Worm (Caenorhabditis elegans) whole organism, young adult: Measurements from ENCODE around the gene dao-6.

Experiments used
- C06A6.2 ChIP-seq: fragments of 200-800 bp; sonication (Bioruptor generic); conservative IDR thresholded peaks from 2 replicates; pipeline ENCODE4 v1.3.6; 2022; ENCODE audit warnings: missing genetic modification characterization, missing compliant biosample characterization
- F23B12.7 ChIP-seq: sonication (generic microtip); optimal IDR thresholded peaks from 2 replicates; lab custom pipeline; 2017; ENCODE audit warnings: missing genetic modification characterization, mild to moderate bottlenecking, missing compliant biosample characterization, antibody characterized with exemption, moderate library complexity; ENCODE audit not compliant: insufficient read depth
- F33H1.4 ChIP-seq: fragments of 200-800 bp; sonication (Bioruptor generic); IDR thresholded peaks from 2 replicates; pipeline ENCODE4 v1.3.6; 2022; ENCODE audit warnings: missing genetic modification reagents, missing genetic modification characterization, missing compliant biosample characterization
- F37B4.10 ChIP-seq: fragments of 200-800 bp; sonication (Bioruptor generic); IDR thresholded peaks from 2 replicates; pipeline ENCODE4 v1.3.6; 2022; ENCODE audit warnings: missing genetic modification characterization, missing compliant biosample characterization
- F55B11.4 ChIP-seq: sonication (generic microtip); optimal IDR thresholded peaks from 2 replicates; lab custom pipeline; 2016; ENCODE audit warnings: missing compliant biosample characterization, missing genetic modification characterization, borderline replicate concordance; ENCODE audit not compliant: insufficient read depth
- F57C9.4 ChIP-seq: sonication (generic microtip); optimal IDR thresholded peaks from 2 replicates; lab custom pipeline; 2017; ENCODE audit warnings: mild to moderate bottlenecking, missing genetic modification characterization, missing compliant biosample characterization
- T07F8.4 ChIP-seq: sonication (generic microtip); optimal IDR thresholded peaks from 2 replicates; lab custom pipeline; 2016; ENCODE audit warnings: mild to moderate bottlenecking, missing genetic modification characterization, moderate library complexity, missing compliant biosample characterization
- Y56A3A.18 ChIP-seq: fragments of 200-800 bp; sonication (Bioruptor generic); IDR thresholded peaks from 2 replicates; pipeline ENCODE4 v1.3.6; 2022; ENCODE audit warnings: missing genetic modification reagents, missing genetic modification characterization, missing compliant biosample characterization
- Y79H2A.3 ChIP-seq: fragments of 200-800 bp; sonication (Bioruptor generic); conservative IDR thresholded peaks from 2 replicates; pipeline ENCODE4 v1.3.6; 2022; ENCODE audit warnings: missing genetic modification reagents, missing genetic modification characterization, missing compliant biosample characterization
- Y95B8A.8 ChIP-seq: fragments of 200-800 bp; sonication (Bioruptor generic); IDR thresholded peaks from 2 replicates; pipeline ENCODE4 v1.3.6; 2022; ENCODE audit warnings: missing genetic modification reagents, missing genetic modification characterization, missing compliant biosample characterization
- akir-1 ChIP-seq: fragments of 200-800 bp; sonication (Bioruptor generic); optimal IDR thresholded peaks from 2 replicates; lab custom pipeline; 2018; ENCODE audit warnings: mild to moderate bottlenecking, missing genetic modification characterization, moderate library complexity, missing compliant biosample characterization
- ama-1 ChIP-seq, 3 experiments: fragments of 150-350 bp in 1 of 3; sonication (generic microtip) in 2 of 3; optimal IDR thresholded peaks; 2 replicates each; lab custom pipeline; 2014 to 2018; ENCODE audit warnings: missing biosample characterization in 2 of 3, missing genetic modification characterization in 2 of 3, missing genetic modification reagents in 2 of 3
- aptf-2 ChIP-seq: fragments of 200-800 bp; sonication (Bioruptor generic); conservative IDR thresholded peaks from 2 replicates; pipeline ENCODE4 v1.3.6; 2022; ENCODE audit warnings: missing genetic modification reagents, missing genetic modification characterization, missing compliant biosample characterization
- aptf-3 ChIP-seq: fragments of 200-800 bp; sonication (Bioruptor generic); IDR thresholded peaks from 2 replicates; pipeline ENCODE4 v1.3.6; 2022; ENCODE audit warnings: missing genetic modification characterization, missing compliant biosample characterization
- atf-7 ChIP-seq: sonication (generic microtip); optimal IDR thresholded peaks from 2 replicates; lab custom pipeline; 2017; ENCODE audit warnings: mild to moderate bottlenecking, missing genetic modification characterization, missing compliant biosample characterization
- athp-1 ChIP-seq: sonication (generic microtip); optimal IDR thresholded peaks from 2 replicates; lab custom pipeline; 2017; ENCODE audit warnings: mild to moderate bottlenecking, missing genetic modification characterization, missing compliant biosample characterization
- ceh-27 ChIP-seq: fragments of 200-800 bp; sonication (Bioruptor generic); optimal IDR thresholded peaks from 2 replicates; lab custom pipeline; 2018; ENCODE audit warnings: mild to moderate bottlenecking, missing genetic modification characterization, moderate library complexity, missing compliant biosample characterization
- ceh-40 ChIP-seq: fragments of 200-800 bp; sonication (Bioruptor generic); IDR thresholded peaks from 2 replicates; pipeline ENCODE4 v1.3.6; 2022; ENCODE audit warnings: missing genetic modification characterization, missing compliant biosample characterization
- ceh-91 ChIP-seq: fragments of 200-800 bp; sonication (Bioruptor generic); IDR thresholded peaks from 2 replicates; pipeline ENCODE4 v1.3.6; 2022; ENCODE audit warnings: missing genetic modification reagents, missing genetic modification characterization, missing compliant biosample characterization
- dpff-1 ChIP-seq: sonication (generic microtip); optimal IDR thresholded peaks from 2 replicates; lab custom pipeline; 2017; ENCODE audit warnings: mild to moderate bottlenecking, missing genetic modification characterization, missing compliant biosample characterization
- egl-44 ChIP-seq: fragments of 200-800 bp; sonication (Bioruptor generic); IDR thresholded peaks from 2 replicates; pipeline ENCODE4 v1.3.6; 2022; ENCODE audit warnings: missing genetic modification reagents, missing genetic modification characterization, missing compliant biosample characterization
- gei-17 ChIP-seq: fragments of 200-800 bp; sonication (Bioruptor generic); optimal IDR thresholded peaks from 2 replicates; lab custom pipeline; 2018; ENCODE audit warnings: mild to moderate bottlenecking, missing genetic modification characterization, missing compliant biosample characterization
- hlh-26 ChIP-seq: fragments of 200-800 bp; sonication (Bioruptor generic); conservative IDR thresholded peaks from 2 replicates; pipeline ENCODE4 v1.3.6; 2022; ENCODE audit warnings: missing genetic modification reagents, missing genetic modification characterization, missing compliant biosample characterization
- hmg-1.2 ChIP-seq: fragments of 200-800 bp; sonication (Bioruptor generic); IDR thresholded peaks from 2 replicates; pipeline ENCODE4 v1.3.6; 2022; ENCODE audit warnings: missing genetic modification reagents, missing genetic modification characterization, missing compliant biosample characterization
- hsf-1 ChIP-seq: fragments of 200-800 bp; sonication (Bioruptor generic); IDR thresholded peaks from 2 replicates; pipeline ENCODE4 v1.3.6; 2022; ENCODE audit warnings: missing genetic modification reagents, missing genetic modification characterization, missing compliant biosample characterization
- let-607 ChIP-seq, 2 experiments: fragments of 200-800 bp in 1 of 2; sonication (Bioruptor generic) in 1 of 2; sonication (generic microtip) in 1 of 2; optimal IDR thresholded peaks; 2 replicates each; lab custom pipeline; 2016 to 2018; ENCODE audit warnings: mild to moderate bottlenecking in 2 of 2, missing compliant biosample characterization in 2 of 2, missing genetic modification characterization in 2 of 2, moderate library complexity in 2 of 2, missing genotype in 1 of 2
- lin-35 ChIP-seq, 3 experiments: fragments of 150-350 bp in 2 of 3; sonication (generic microtip) in 1 of 3; optimal IDR thresholded peaks; 2 replicates each; lab custom pipeline; 2014 to 2018; ENCODE audit warnings: missing biosample characterization in 3 of 3, missing genetic modification characterization in 3 of 3, missing genetic modification reagents in 3 of 3
- lin-40 ChIP-seq: sonication (generic microtip); optimal IDR thresholded peaks from 2 replicates; lab custom pipeline; 2016; ENCODE audit warnings: missing genetic modification characterization, mild to moderate bottlenecking, missing compliant biosample characterization, missing genotype, missing genetic modification reagents
- lsl-1 ChIP-seq: fragments of 200-800 bp; sonication (Bioruptor generic); optimal IDR thresholded peaks from 2 replicates; lab custom pipeline; 2018; ENCODE audit warnings: mild to moderate bottlenecking, missing genetic modification characterization, moderate library complexity, missing compliant biosample characterization
- mcd-1 ChIP-seq: fragments of 200-800 bp; sonication (Bioruptor generic); IDR thresholded peaks from 2 replicates; pipeline ENCODE4 v1.3.6; 2022; ENCODE audit warnings: missing genetic modification reagents, missing genetic modification characterization, missing compliant biosample characterization
- nfya-1 ChIP-seq: sonication (generic microtip); optimal IDR thresholded peaks from 2 replicates; lab custom pipeline; 2017; ENCODE audit warnings: antibody characterized with exemption, missing compliant biosample characterization, missing genetic modification characterization, borderline replicate concordance; ENCODE audit not compliant: insufficient read depth
- nfya-2 ChIP-seq: fragments of 200-800 bp; sonication (Bioruptor generic); IDR thresholded peaks from 2 replicates; pipeline ENCODE4 v1.3.6; 2022; ENCODE audit warnings: missing genetic modification reagents, missing genetic modification characterization, missing compliant biosample characterization
- nhr-120 ChIP-seq: fragments of 200-800 bp; sonication (Bioruptor generic); IDR thresholded peaks from 2 replicates; pipeline ENCODE4 v1.3.6; 2022; ENCODE audit warnings: missing genetic modification characterization, missing compliant biosample characterization
- nhr-179 ChIP-seq: sonication (generic microtip); optimal IDR thresholded peaks from 2 replicates; lab custom pipeline; 2016; ENCODE audit warnings: mild to moderate bottlenecking, missing genetic modification characterization, missing compliant biosample characterization
- nhr-80 ChIP-seq: sonication (generic microtip); optimal IDR thresholded peaks from 2 replicates; lab custom pipeline; 2016; ENCODE audit warnings: missing genetic modification characterization, missing compliant biosample characterization
- nhr-90 ChIP-seq: sonication (generic microtip); optimal IDR thresholded peaks from 2 replicates; lab custom pipeline; 2016; ENCODE audit warnings: missing genotype, mild to moderate bottlenecking, missing genetic modification characterization, missing compliant biosample characterization
- rcor-1 ChIP-seq: fragments of 200-800 bp; sonication (Bioruptor generic); IDR thresholded peaks from 2 replicates; pipeline ENCODE4 v1.3.6; 2022; ENCODE audit warnings: missing genetic modification reagents, missing genetic modification characterization, missing compliant biosample characterization
- rec-8 ChIP-seq, 2 experiments: sonication (generic microtip); optimal IDR thresholded peaks; 2 replicates each; lab custom pipeline; 2016; ENCODE audit warnings: mild to moderate bottlenecking in 2 of 2, missing genetic modification characterization in 2 of 2, missing genetic modification reagents in 2 of 2, missing genotype in 2 of 2, missing biosample characterization in 1 of 2, missing compliant biosample characterization in 1 of 2, moderate library complexity in 1 of 2
- repo-1 ChIP-seq: sonication (generic microtip); optimal IDR thresholded peaks from 2 replicates; lab custom pipeline; 2017; ENCODE audit warnings: mild to moderate bottlenecking, missing genetic modification characterization, missing compliant biosample characterization
- sdz-38 ChIP-seq: sonication (generic microtip); optimal IDR thresholded peaks from 2 replicates; lab custom pipeline; 2016; ENCODE audit warnings: missing genotype, missing genetic modification characterization, missing compliant biosample characterization
- sea-2 ChIP-seq: fragments of 200-800 bp; sonication (Bioruptor generic); IDR thresholded peaks from 2 replicates; pipeline ENCODE4 v1.3.6; 2022; ENCODE audit warnings: missing genetic modification characterization, missing compliant biosample characterization
- somi-1 ChIP-seq: fragments of 200-800 bp; sonication (Bioruptor generic); optimal IDR thresholded peaks from 2 replicates; lab custom pipeline; 2018; ENCODE audit warnings: mild to moderate bottlenecking, missing genetic modification characterization, missing compliant biosample characterization
- tbp1 ChIP-seq: fragments of 200-800 bp; sonication (Bioruptor generic); optimal IDR thresholded peaks from 2 replicates; lab custom pipeline; 2018; ENCODE audit warnings: mild to moderate bottlenecking, missing genetic modification characterization, missing compliant biosample characterization
- tbx-9 ChIP-seq: sonication (generic microtip); optimal IDR thresholded peaks from 2 replicates; lab custom pipeline; 2016; ENCODE audit warnings: borderline replicate concordance, missing genetic modification characterization, inconsistent platforms, missing compliant biosample characterization
- unc-130 ChIP-seq: sonication (generic microtip); optimal IDR thresholded peaks from 2 replicates; lab custom pipeline; 2016; ENCODE audit warnings: missing genetic modification reagents, missing genetic modification characterization, missing compliant biosample characterization
- zim-3 ChIP-seq: sonication (generic microtip); optimal IDR thresholded peaks from 2 replicates; lab custom pipeline; 2017; ENCODE audit warnings: mild to moderate bottlenecking, missing genetic modification characterization, moderate library complexity, missing compliant biosample characterization
- ztf-18 ChIP-seq: sonication (generic microtip); optimal IDR thresholded peaks from 2 replicates; lab custom pipeline; 2016; ENCODE audit warnings: missing genotype, mild to moderate bottlenecking, missing genetic modification characterization, missing compliant biosample characterization
- ztf-22 ChIP-seq: fragments of 200-800 bp; sonication (Bioruptor generic); optimal IDR thresholded peaks from 2 replicates; lab custom pipeline; 2018; ENCODE audit warnings: mild to moderate bottlenecking, missing genetic modification characterization, moderate library complexity, missing compliant biosample characterization

dao-6 gene

ce11 chrIII:9783133-9783590 is 47.2 kb upstream of the dao-6 start (continued):
- TF ChIP-seq ztf-22 (GFP tag; lab: Kevin White, UChicago): no peak
- 0 out of 2 replicates have a peak, but pooled peaks have one; percentile 54 for TF ChIP-seq hsf-1 (GFP tag; lab: Robert Waterston, UW)
- no peak for TF ChIP-seq mcd-1 (GFP tag; lab: Robert Waterston, UW)
- no peak for TF ChIP-seq sea-2 (GFP tag; lab: Robert Waterston, UW)
- TF ChIP-seq athp-1 (tag; lab: Kevin White, UChicago): no peak
- peak; percentile 21 to 35 for TF ChIP-seq let-607 (tag; optimal IDR thresholded peaks at IDR 0.05; lab: Kevin White, UChicago)
- TF ChIP-seq nhr-120 (GFP tag; lab: Robert Waterston, UW): no peak
- TF ChIP-seq rcor-1 (GFP tag; lab: Robert Waterston, UW): no peak
- TF ChIP-seq unc-130: no peak
- no peak for TF ChIP-seq akir-1 (GFP tag; lab: Kevin White, UChicago)
- peak; percentile 61 for TF ChIP-seq atf-7 (tag; lab: Kevin White, UChicago)
- TF ChIP-seq nhr-179 (tag; lab: Kevin White, UChicago): no peak
- no peak for TF ChIP-seq egl-44 (GFP tag; lab: Robert Waterston, UW)
- TF ChIP-seq repo-1 (tag; lab: Kevin White, UChicago): peak; percentile 81
- TF ChIP-seq F37B4.10 (GFP tag; lab: Robert Waterston, UW): no peak
- TF ChIP-seq Y56A3A.18 (GFP tag; lab: Robert Waterston, UW): peak; percentile 54; the same call in 1 of the 2 replicates
- TF ChIP-seq zim-3 (tag; lab: Kevin White, UChicago): no peak
- no peak for TF ChIP-seq somi-1 (GFP tag; lab: Kevin White, UChicago)
- TF ChIP-seq F23B12.7 (tag; lab: Kevin White, UChicago): no peak
- TF ChIP-seq lsl-1: no peak
- TF ChIP-seq tbx-9 (tag; lab: Kevin White, UChicago): no peak
- TF ChIP-seq sdz-38 (tag; lab: Kevin White, UChicago): no peak
- no peak for TF ChIP-seq ceh-91 (GFP tag; lab: Robert Waterston, UW)
- TF ChIP-seq T07F8.4 (tag; lab: Kevin White, UChicago): no peak
- TF ChIP-seq lin-40 (tag; lab: Kevin White, UChicago): peak; percentile 38
- peak; percentile 22; the same call in 1 of the 2 replicates for TF ChIP-seq hmg-1.2 (GFP tag; lab: Robert Waterston, UW)
- no peak for TF ChIP-seq rec-8 (tag; optimal IDR thresholded peaks at IDR 0.05; lab: Kevin White, UChicago)
- no peak for TF ChIP-seq ceh-40 (GFP tag; lab: Robert Waterston, UW)
- TF ChIP-seq lin-35 (GFP tag; optimal IDR thresholded peaks at IDR 0.05; lab: Kevin White, UChicago): peak in 1 of 3 experiments; percentile 57
- peak; percentile 4 for TF ChIP-seq tbp1 (GFP tag; lab: Kevin White, UChicago)
- no peak for TF ChIP-seq aptf-2 (GFP tag; lab: Robert Waterston, UW)
- no peak for TF ChIP-seq ama-1 (optimal IDR thresholded peaks at IDR 0.05; lab: Kevin White, UChicago)
- TF ChIP-seq ama-1 (GFP tag; optimal IDR thresholded peaks at IDR 0.05; lab: Kevin White, UChicago): no peak
- TF ChIP-seq Y95B8A.8: no peak; the same call in 1 of the 2 replicates
- TF ChIP-seq ztf-18: no peak
- TF ChIP-seq F57C9.4 (tag; lab: Kevin White, UChicago): peak; percentile 80
- no peak for TF ChIP-seq nfya-2 (GFP tag; lab: Robert Waterston, UW)
- TF ChIP-seq gei-17 (GFP tag; lab: Kevin White, UChicago): peak; percentile 3
- no peak for TF ChIP-seq Y79H2A.3 (GFP tag; lab: Robert Waterston, UW)
- no peak for TF ChIP-seq dpff-1 (tag; lab: Kevin White, UChicago)
- no peak for TF ChIP-seq nhr-90
- no peak for TF ChIP-seq C06A6.2 (GFP tag; lab: Robert Waterston, UW)
- no peak for TF ChIP-seq hlh-26 (GFP tag; lab: Robert Waterston, UW)
- TF ChIP-seq F33H1.4 (GFP tag; lab: Robert Waterston, UW): no peak
- no peak for TF ChIP-seq nfya-1
- TF ChIP-seq aptf-3 (GFP tag; lab: Robert Waterston, UW): no peak
- no peak for TF ChIP-seq F55B11.4 (tag; lab: Kevin White, UChicago)
- TF ChIP-seq nhr-80 (tag; lab: Kevin White, UChicago): no peak
- no peak for TF ChIP-seq ceh-27 (GFP tag; lab: Kevin White, UChicago)
